Worm (Caenorhabditis elegans): ENCODE measurements around the gene str-18.

Gene str-18

DNA sequence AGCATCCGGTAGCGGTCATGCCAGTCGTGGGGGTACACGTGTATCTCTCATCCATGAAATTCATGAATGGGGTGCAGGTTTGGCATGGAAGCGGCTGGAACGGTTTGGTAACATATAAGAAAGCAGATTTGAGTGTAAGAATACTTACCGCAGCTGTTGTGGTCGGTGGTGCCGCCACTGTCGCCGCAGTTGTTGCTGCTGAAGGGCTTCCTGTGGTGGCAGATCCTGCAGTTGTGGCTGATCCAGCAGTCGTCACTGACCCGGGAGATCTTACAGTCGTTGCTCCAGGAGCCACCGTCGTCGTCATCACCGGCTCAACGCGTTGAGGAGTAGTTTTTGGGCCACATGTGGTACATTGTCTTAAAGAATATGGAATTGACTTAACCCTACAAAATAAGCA lies 8.7 kb downstream of the str-18 start:
- no peak for TF ChIP-seq lin-15B (tag; optimal IDR thresholded peaks at IDR 0.05)
- no peak for TF ChIP-seq nhr-28 (tag; optimal IDR thresholded peaks at IDR 0.05)
- TF ChIP-seq ceh-90 (tag; optimal IDR thresholded peaks at IDR 0.05), result no peak
- no peak for TF ChIP-seq irx-1 (tag; optimal IDR thresholded peaks at IDR 0.05)
- TF ChIP-seq nhr-237 (tag; optimal IDR thresholded peaks at IDR 0.05), result no peak
- TF ChIP-seq sup-37 (GFP tag; optimal IDR thresholded peaks at IDR 0.05), result no peak
- no peak for TF ChIP-seq skn-1 (tag; optimal IDR thresholded peaks at IDR 0.05)
- no peak for TF ChIP-seq pqm-1 (tag; optimal IDR thresholded peaks at IDR 0.05)
- no peak for TF ChIP-seq mep-1 (tag; optimal IDR thresholded peaks at IDR 0.05)
- no peak for TF ChIP-seq nhr-20 (tag; optimal IDR thresholded peaks at IDR 0.05)
- no peak for TF ChIP-seq jun-1 (tag; optimal IDR thresholded peaks at IDR 0.05)
- TF ChIP-seq ces-1 (GFP tag; optimal IDR thresholded peaks at IDR 0.05), result no peak
- no peak for TF ChIP-seq vab-15 (tag; optimal IDR thresholded peaks at IDR 0.05)
- TF ChIP-seq C04F5.9 (tag; optimal IDR thresholded peaks at IDR 0.05), result no peak
- TF ChIP-seq egl-27 (tag; optimal IDR thresholded peaks at IDR 0.05), result no peak
- no peak for TF ChIP-seq nhr-11 (tag; optimal IDR thresholded peaks at IDR 0.05)
- no peak for TF ChIP-seq dsc-1 (tag; optimal IDR thresholded peaks at IDR 0.05)
- no peak for TF ChIP-seq hpl-2 (GFP tag; optimal IDR thresholded peaks at IDR 0.05)
- no peak for TF ChIP-seq C16A3.4 (tag; optimal IDR thresholded peaks at IDR 0.05)

- TF ChIP-seq ztf-11 (tag; optimal IDR thresholded peaks at IDR 0.05), result no peak
- TF ChIP-seq lin-39 (tag; optimal IDR thresholded peaks at IDR 0.05), result no peak
- no peak for TF ChIP-seq pag-3 (tag; optimal IDR thresholded peaks at IDR 0.05; ENCODE audit: borderline replicate concordance, insufficient read depth)
- TF ChIP-seq ceh-88 (GFP tag; IDR thresholded peaks at IDR 0.05), result no peak
- no peak for TF ChIP-seq ama-1 (optimal IDR thresholded peaks at IDR 0.05)
- no peak for TF ChIP-seq lir-3 (tag; optimal IDR thresholded peaks at IDR 0.05; ENCODE audit: poor library complexity)
- no peak for TF ChIP-seq nhr-71 (tag; optimal IDR thresholded peaks at IDR 0.05)
- TF ChIP-seq xbp-1 (tag; optimal IDR thresholded peaks at IDR 0.05), result no peak
- no peak for TF ChIP-seq lin-15B (tag; optimal IDR thresholded peaks at IDR 0.05)
- no peak for TF ChIP-seq grh-1 (GFP tag; IDR thresholded peaks at IDR 0.05)
- TF ChIP-seq mdl-1 (tag; optimal IDR thresholded peaks at IDR 0.05), result no peak
These were observed 9.5 kb downstream of the str-18 start, which contains the start of gene str-38 for ce11 chrV:15732209-15732608. str-38 (minus strand) TSS chrV:15732309.

DNA sequence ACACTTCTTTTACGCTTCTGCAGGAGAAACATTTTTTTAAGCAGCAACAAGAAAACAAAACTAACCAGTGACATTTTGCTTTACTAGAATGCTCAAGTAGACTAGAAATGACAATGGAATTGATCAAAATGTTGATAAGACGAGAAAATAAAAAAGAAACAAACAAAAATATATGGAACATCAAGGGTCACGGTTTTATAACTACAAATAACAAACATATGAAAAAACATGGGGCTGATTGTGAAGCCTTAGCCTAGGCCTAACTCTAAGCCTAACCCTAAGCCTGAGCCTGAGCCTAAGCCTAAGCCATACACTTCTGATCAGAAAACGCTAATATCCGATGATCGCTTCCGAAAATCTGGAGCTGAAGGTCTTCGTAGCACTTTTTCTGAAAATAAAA lies 11.3 kb downstream of the str-18 start, which contains the start of gene Y6E2A.10:
Gene Y6E2A.10, minus strand, starts transcription at position 101 of the 400 bp plus-strand sequence.
- no peak for TF ChIP-seq snu-23 (GFP tag; optimal IDR thresholded peaks at IDR 0.05)
- TF ChIP-seq sup-37 (GFP tag; optimal IDR thresholded peaks at IDR 0.05), result no peak
- no peak for TF ChIP-seq ceh-8 (GFP tag; optimal IDR thresholded peaks at IDR 0.05)
- TF ChIP-seq ceh-88 (GFP tag; IDR thresholded peaks at IDR 0.05), result no peak
- no peak for TF ChIP-seq mef-2 (tag; optimal IDR thresholded peaks at IDR 0.05)
- TF ChIP-seq lin-35 (GFP tag; optimal IDR thresholded peaks at IDR 0.05), result no peak
- TF ChIP-seq nhr-12 (tag; optimal IDR thresholded peaks at IDR 0.05), result no peak
- TF ChIP-seq nhr-28 (tag; optimal IDR thresholded peaks at IDR 0.05), result no peak
- TF ChIP-seq tbx-2 (tag; optimal IDR thresholded peaks at IDR 0.05), result no peak
- TF ChIP-seq nhr-19 (GFP tag; conservative IDR thresholded peaks at IDR 0.05), result no peak
- TF ChIP-seq dpl-1 (GFP tag; optimal IDR thresholded peaks at IDR 0.05), result no peak
- no peak for TF ChIP-seq ceh-90 (tag; optimal IDR thresholded peaks at IDR 0.05)
- TF ChIP-seq fkh-10 (GFP tag; optimal IDR thresholded peaks at IDR 0.05), result no peak
- no peak for TF ChIP-seq zip-4 (GFP tag; optimal IDR thresholded peaks at IDR 0.05)
- TF ChIP-seq rnt-1 (tag; optimal IDR thresholded peaks at IDR 0.05), result no peak

Measured in whole organism, L1 larva.